Fruit fly (Drosophila melanogaster) whole organism, adult: ENCODE data around the gene CG16779.
A peak's percentile ranks its signal among the peaks of the same experiment; 100 is the strongest.

Source experiments
- CG14711 ChIP-seq: fragments of 200-800 bp; sonication (Bioruptor generic); optimal IDR thresholded peaks from 2 replicates; lab custom pipeline; 2018; ENCODE audit warnings: missing biosample characterization, mild to moderate bottlenecking, missing genetic modification characterization, moderate library complexity
- CG33017 ChIP-seq: fragments of 200-800 bp; sonication (Bioruptor generic); optimal IDR thresholded peaks from 2 replicates; lab custom pipeline; 2018; ENCODE audit warnings: missing biosample characterization, mild to moderate bottlenecking, missing genetic modification characterization, moderate library complexity
- CG5204 ChIP-seq: fragments of 200-800 bp; sonication (Bioruptor generic); optimal IDR thresholded peaks from 2 replicates; lab custom pipeline; 2016; ENCODE audit warnings: missing biosample characterization, missing genetic modification characterization
- CG7045 ChIP-seq: fragments of 200-800 bp; sonication (Bioruptor generic); optimal IDR thresholded peaks from 2 replicates; lab custom pipeline; 2017; ENCODE audit warnings: missing biosample characterization, mild to moderate bottlenecking, missing genetic modification characterization
- Mnt ChIP-seq: fragments of 200-800 bp; sonication (Bioruptor generic); optimal IDR thresholded peaks from 2 replicates; lab custom pipeline; 2016; ENCODE audit warnings: missing biosample characterization, mild to moderate bottlenecking, missing genetic modification characterization
- cic ChIP-seq: fragments of 200-800 bp; sonication (Bioruptor generic); optimal IDR thresholded peaks from 2 replicates; lab custom pipeline; 2017; ENCODE audit warnings: missing biosample characterization, mild to moderate bottlenecking, missing genetic modification characterization, moderate library complexity
- kay ChIP-seq: fragments of 200-800 bp; sonication (Bioruptor generic); peaks from one replicate; lab custom pipeline; 2016; ENCODE audit warnings: missing biosample characterization, missing genetic modification characterization, borderline replicate concordance
- ovo ChIP-seq: fragments of 200-800 bp; sonication (Bioruptor generic); optimal IDR thresholded peaks from 2 replicates; lab custom pipeline; 2016; ENCODE audit warnings: missing biosample characterization, missing genetic modification characterization
- tj ChIP-seq: fragments of 200-800 bp; sonication (Bioruptor generic); optimal IDR thresholded peaks from 3 replicates; lab custom pipeline; 2017; ENCODE audit warnings: missing biosample characterization, mild to moderate bottlenecking, missing genetic modification characterization, moderate library complexity

DNA sequence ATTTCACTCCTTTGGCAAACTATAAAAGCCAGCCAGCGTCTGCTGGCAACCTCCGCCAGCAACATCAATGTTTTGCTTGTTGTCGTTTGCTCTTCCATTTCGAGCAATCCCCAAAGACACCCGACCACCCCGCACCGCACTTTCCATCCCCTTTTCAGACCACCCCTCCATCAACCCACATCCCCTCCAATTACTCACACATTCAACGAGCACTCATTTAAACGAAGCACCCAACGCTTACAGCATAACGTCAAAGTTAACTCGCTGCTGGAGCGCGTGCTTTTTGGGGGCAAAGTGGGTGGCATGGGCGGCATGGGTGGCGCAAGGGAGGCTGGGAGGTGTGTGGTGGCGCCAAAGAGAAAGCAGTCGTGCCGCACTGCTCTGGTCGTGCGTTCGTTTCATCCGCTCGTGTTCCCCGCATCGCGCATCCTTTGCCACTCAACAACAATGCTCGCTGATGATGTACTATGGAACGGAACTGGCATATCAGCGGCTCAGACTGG, 2.4 kb downstream of the CG16779 start:
- no peak for TF ChIP-seq CG33017
- no peak for TF ChIP-seq Mnt
- TF ChIP-seq ovo (GFP tag; lab: Kevin White, UChicago): no peak
- no peak for TF ChIP-seq kay (GFP tag; lab: Kevin White, UChicago)
- no peak for TF ChIP-seq CG5204 (GFP tag; lab: Kevin White, UChicago)
- TF ChIP-seq tj (GFP tag; lab: Kevin White, UChicago): no peak
- no peak for TF ChIP-seq CG14711 (tag; lab: Kevin White, UChicago)
- no peak for TF ChIP-seq CG7045
- TF ChIP-seq cic (GFP tag; lab: Kevin White, UChicago): peak; percentile 13
